Fruit fly (Drosophila melanogaster) Kc167 (cell line): ENCODE data around the gene dbe.

Experiments
- Myc ChIP-seq: fragments of >200 bp; optimal IDR thresholded peaks from 2 replicates; lab custom pipeline; 2017; ENCODE audit warnings: missing external identifiers
- Sin3A ChIP-seq: fragments of >200 bp; optimal IDR thresholded peaks from 2 replicates; lab custom pipeline; 2018; ENCODE audit warnings: missing external identifiers
- h ChIP-seq: fragments of >200 bp; optimal IDR thresholded peaks from 3 replicates; lab custom pipeline; 2018; ENCODE audit warnings: missing external identifiers
- psq ChIP-seq: fragments of >200 bp; optimal IDR thresholded peaks from 2 replicates; lab custom pipeline; 2017; ENCODE audit warnings: missing external identifiers

DNA sequence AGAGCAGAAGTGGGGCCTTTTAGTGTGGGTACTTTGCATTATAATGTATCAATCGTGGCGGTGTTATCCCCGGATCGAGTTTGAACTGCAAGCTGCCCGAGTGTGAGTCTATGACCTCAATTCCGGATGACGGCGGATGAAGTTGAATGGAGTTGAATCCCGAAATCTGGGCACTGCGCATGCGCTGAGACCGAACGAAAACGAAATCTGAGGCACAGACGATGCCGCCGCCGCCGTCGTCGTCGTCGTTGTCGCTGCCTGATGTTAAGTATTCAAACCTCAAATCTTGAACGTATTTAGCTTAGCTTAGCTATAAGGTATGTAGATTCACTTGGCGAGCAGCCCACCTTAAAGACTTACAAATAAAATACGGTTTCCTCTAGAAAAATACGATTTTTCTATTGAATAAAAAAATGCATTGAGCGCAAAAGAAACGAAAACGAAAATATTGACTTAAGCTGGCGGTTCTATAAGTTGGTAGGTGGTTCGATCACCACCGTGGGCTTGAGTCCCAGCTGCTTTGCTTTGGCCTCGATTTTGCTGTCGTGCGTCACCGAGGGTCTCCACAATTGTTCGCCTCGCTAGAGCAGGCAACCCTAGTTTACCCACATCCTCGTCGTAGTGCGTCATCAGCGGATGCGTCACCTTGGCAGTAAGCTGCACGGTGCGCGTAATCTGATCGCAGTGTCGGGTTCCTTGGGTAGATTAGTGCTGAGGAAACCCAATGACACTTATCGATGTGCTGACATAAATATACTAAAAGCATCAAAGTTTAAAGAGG lies 4.3 kb upstream of the dbe start:
- TF ChIP-seq psq (no peak), Myc (no peak), Sin3A (lab: Kevin White, UChicago) (no peak), h (lab: Kevin White, UChicago) (no peak)
